Fruit fly (Drosophila melanogaster): ENCODE data around the gene CG32022.

Gene CG32022

DNA sequence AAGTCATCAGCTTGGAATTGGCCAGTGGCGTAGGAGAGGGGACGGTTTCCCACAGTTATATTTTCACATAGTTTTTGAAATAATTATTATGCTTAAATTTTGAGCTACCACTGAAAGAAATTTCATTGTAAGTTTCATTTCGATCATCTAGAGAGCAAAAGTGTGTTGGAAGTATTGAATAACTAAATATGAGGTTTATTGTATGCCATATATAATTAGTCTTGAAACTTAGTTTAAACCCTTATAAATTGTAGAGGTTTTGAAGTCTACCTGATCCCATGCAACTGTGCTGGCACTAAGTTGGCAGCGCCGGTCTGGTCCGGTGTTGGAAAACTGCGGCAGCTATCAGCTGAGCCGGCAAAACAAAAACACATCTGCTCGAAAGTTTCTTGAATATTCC, at the start of gene CG32022, which contains the start of gene CG6511:
Gene CG32022, minus strand, starts transcription at position 128 of the 400 bp plus-strand sequence.
Gene CG6511, plus strand, starts transcription at position 180 of the 400 bp plus-strand sequence.
- no peak for TF ChIP-seq Myc (optimal IDR thresholded peaks at IDR 0.05)
- TF ChIP-seq Sin3A (optimal IDR thresholded peaks at IDR 0.05) = no peak
- TF ChIP-seq insv (optimal IDR thresholded peaks at IDR 0.05) = no peak
- no peak for TF ChIP-seq ttk (optimal IDR thresholded peaks at IDR 0.05)
- no peak for TF ChIP-seq psq (optimal IDR thresholded peaks at IDR 0.05)
- no peak for TF ChIP-seq h (optimal IDR thresholded peaks at IDR 0.05)

DNA sequence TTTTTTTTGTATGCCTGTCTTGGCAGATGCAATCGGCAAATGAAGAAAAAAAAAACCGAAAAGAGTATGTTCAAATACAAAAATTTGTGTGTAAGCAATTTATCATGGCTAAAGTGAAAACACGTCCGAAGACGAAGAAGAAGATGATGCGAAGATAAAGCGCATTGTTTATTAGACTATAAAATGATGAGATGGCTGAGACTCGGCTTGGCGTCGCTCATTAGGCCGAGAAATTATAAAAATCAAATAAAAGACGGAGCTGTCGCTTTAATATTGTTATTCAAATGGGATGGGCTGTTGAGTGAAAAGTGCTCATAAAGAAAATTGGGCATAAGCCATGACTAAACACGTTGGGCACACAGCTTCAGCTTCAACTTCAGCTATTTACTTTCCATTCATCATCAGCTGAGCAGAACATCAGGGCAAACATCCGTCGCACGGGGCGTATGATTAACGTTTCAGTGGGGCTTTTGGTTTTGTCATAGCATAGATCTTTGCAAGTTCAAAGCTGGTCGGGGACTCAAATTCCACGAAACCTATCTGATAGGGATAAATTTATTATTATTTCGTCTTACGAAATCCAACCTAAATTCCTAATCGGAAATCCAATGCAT, 49.7 kb upstream of the CG32022 start:
- TF ChIP-seq ttk (optimal IDR thresholded peaks at IDR 0.05) (no peak), h (optimal IDR thresholded peaks at IDR 0.05) (no peak), psq (optimal IDR thresholded peaks at IDR 0.05) (no peak), Sin3A (optimal IDR thresholded peaks at IDR 0.05) (no peak), insv (optimal IDR thresholded peaks at IDR 0.05) (no peak), Myc (optimal IDR thresholded peaks at IDR 0.05) (no peak)

dm6 chr3L:8767876-8768275, 46.8 kb upstream of the CG32022 start:
- TF ChIP-seq Myc (optimal IDR thresholded peaks at IDR 0.05) (no peak), ttk (optimal IDR thresholded peaks at IDR 0.05) (no peak), psq (optimal IDR thresholded peaks at IDR 0.05) (no peak), Sin3A (optimal IDR thresholded peaks at IDR 0.05) (no peak), insv (optimal IDR thresholded peaks at IDR 0.05) (no peak), h (optimal IDR thresholded peaks at IDR 0.05) (no peak)

DNA sequence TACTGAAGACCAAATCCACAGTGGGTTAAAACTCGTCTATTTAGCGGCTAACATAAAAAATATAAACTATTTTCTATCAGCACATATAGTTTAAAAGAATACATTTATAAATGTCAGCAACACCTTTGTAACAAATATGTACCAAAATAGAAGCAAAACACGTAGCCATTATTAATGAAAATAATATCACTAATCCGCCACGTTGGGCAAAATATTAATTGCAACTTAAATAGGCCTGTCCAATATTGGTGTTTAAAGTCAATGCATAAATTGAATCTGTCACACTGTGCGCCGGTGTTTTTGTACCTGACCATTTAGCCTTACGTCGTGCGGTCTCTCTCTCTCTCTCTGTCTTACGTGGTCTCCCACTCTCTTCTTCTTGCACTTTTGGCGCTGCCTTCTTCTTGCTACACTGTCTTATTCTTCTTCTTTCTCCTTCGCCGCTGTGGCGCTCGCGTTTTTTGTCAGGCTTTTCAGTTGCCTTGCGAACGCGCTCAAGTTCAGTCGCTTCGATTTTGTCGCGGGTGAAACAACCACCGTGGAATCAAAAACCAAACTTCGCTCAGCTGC, 45.0 kb upstream of the CG32022 start:
- no peak for TF ChIP-seq h (optimal IDR thresholded peaks at IDR 0.05)
- TF ChIP-seq ttk (optimal IDR thresholded peaks at IDR 0.05) = no peak
- TF ChIP-seq Sin3A (optimal IDR thresholded peaks at IDR 0.05) = no peak
- no peak for TF ChIP-seq Myc (optimal IDR thresholded peaks at IDR 0.05)
- no peak for TF ChIP-seq psq (optimal IDR thresholded peaks at IDR 0.05)
- TF ChIP-seq insv (optimal IDR thresholded peaks at IDR 0.05) = no peak

- TF ChIP-seq ttk (optimal IDR thresholded peaks at IDR 0.05) = no peak
Observed at dm6 chr3L:8765493-8765892, 44.4 kb upstream of the CG32022 start.

dm6 chr3L:8763794-8764193, 42.7 kb upstream of the CG32022 start:
- TF ChIP-seq ttk (optimal IDR thresholded peaks at IDR 0.05) = no peak
- no peak for TF ChIP-seq psq (optimal IDR thresholded peaks at IDR 0.05)
- TF ChIP-seq Myc (optimal IDR thresholded peaks at IDR 0.05) = no peak
- TF ChIP-seq h (optimal IDR thresholded peaks at IDR 0.05) = no peak
- no peak for TF ChIP-seq Sin3A (optimal IDR thresholded peaks at IDR 0.05)
- no peak for TF ChIP-seq insv (optimal IDR thresholded peaks at IDR 0.05)

dm6 chr3L:8763037-8763454, 42.0 kb upstream of the CG32022 start:
- TF ChIP-seq ttk (optimal IDR thresholded peaks at IDR 0.05) = no peak
- TF ChIP-seq h (optimal IDR thresholded peaks at IDR 0.05) = no peak
- TF ChIP-seq insv (optimal IDR thresholded peaks at IDR 0.05) = no peak
- TF ChIP-seq psq (optimal IDR thresholded peaks at IDR 0.05) = no peak
- no peak for TF ChIP-seq Myc (optimal IDR thresholded peaks at IDR 0.05)
- TF ChIP-seq Sin3A (optimal IDR thresholded peaks at IDR 0.05) = no peak

- TF ChIP-seq h (optimal IDR thresholded peaks at IDR 0.05) (no peak), ttk (optimal IDR thresholded peaks at IDR 0.05) (no peak), insv (optimal IDR thresholded peaks at IDR 0.05) (no peak), Myc (optimal IDR thresholded peaks at IDR 0.05) (no peak), psq (optimal IDR thresholded peaks at IDR 0.05) (no peak), Sin3A (optimal IDR thresholded peaks at IDR 0.05) (no peak)
Observed at dm6 chr3L:8755689-8756088, 34.6 kb upstream of the CG32022 start, which contains the start of gene CG6576. Gene CG6576, plus strand, starts transcription at chr3L:8755989.

dm6 chr3L:8753592-8753991, 32.5 kb upstream of the CG32022 start, which contains the start of gene Fhos:
Gene Fhos, plus strand, starts transcription at chr3L:8753619.
- no peak for TF ChIP-seq h (optimal IDR thresholded peaks at IDR 0.05)
- no peak for TF ChIP-seq Myc (optimal IDR thresholded peaks at IDR 0.05)
- no peak for TF ChIP-seq ttk (optimal IDR thresholded peaks at IDR 0.05)
- no peak for TF ChIP-seq psq (optimal IDR thresholded peaks at IDR 0.05)
- no peak for TF ChIP-seq insv (optimal IDR thresholded peaks at IDR 0.05)
- no peak for TF ChIP-seq Sin3A (optimal IDR thresholded peaks at IDR 0.05)

- no peak for TF ChIP-seq Myc (optimal IDR thresholded peaks at IDR 0.05)
- TF ChIP-seq h (optimal IDR thresholded peaks at IDR 0.05) = no peak
- no peak for TF ChIP-seq ttk (optimal IDR thresholded peaks at IDR 0.05)
- TF ChIP-seq insv (optimal IDR thresholded peaks at IDR 0.05) = no peak
- no peak for TF ChIP-seq Sin3A (optimal IDR thresholded peaks at IDR 0.05)
- TF ChIP-seq psq (optimal IDR thresholded peaks at IDR 0.05) = no peak
Observed at dm6 chr3L:8751262-8751661, 30.2 kb upstream of the CG32022 start.

DNA sequence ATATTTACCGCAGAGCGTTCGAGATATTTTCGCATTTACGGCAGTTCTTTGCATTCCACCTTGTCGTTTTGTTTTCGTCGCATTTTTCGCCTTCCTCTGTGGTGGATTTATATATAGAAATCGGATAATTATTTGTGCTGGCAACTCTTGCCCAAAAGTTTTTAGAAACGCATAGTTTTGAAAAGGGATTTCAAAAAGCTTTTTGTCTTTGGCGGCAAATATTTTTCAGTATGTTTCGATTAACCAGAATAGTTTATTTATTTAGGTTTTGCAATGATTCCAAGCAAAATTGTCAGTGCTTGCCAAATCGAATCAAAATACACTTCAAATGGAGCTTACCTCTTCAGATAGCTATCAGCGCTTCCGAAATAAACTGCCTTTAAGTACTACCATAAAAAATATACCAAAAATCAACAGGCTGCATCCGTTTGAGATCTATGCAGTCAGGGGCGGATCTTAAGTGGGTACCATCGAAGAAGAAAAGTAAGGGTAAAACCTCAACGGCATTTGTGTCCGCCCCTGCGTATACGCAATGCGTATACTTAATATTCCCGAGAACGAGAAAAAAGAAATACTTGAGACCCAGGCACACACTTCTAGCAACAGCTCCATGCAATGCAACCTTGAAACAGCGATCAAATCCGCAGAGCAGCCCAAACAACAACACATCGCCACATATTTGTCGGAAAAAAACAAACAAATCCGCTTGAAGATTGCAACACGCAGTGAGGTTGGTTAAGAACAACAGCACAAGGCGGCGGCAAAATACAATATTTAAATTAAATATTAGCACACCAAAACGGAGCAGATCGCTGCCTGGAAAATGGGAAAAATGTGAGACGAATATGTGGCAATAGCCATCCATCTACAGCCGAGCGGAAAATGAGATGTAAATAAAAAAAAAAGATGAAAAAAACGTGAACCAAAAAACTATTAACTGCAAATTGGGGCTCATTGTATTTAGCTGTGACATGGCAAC, 28.9 kb upstream of the CG32022 start, which contains the start of gene CG13306:
Gene CG13306, minus strand, starts transcription at position 51 of the 979 bp plus-strand sequence.
- TF ChIP-seq ttk (optimal IDR thresholded peaks at IDR 0.05) (no peak), Sin3A (optimal IDR thresholded peaks at IDR 0.05) (no peak), psq (optimal IDR thresholded peaks at IDR 0.05) (no peak), h (optimal IDR thresholded peaks at IDR 0.05) (no peak), Myc (optimal IDR thresholded peaks at IDR 0.05) (no peak), insv (optimal IDR thresholded peaks at IDR 0.05) (no peak)

DNA sequence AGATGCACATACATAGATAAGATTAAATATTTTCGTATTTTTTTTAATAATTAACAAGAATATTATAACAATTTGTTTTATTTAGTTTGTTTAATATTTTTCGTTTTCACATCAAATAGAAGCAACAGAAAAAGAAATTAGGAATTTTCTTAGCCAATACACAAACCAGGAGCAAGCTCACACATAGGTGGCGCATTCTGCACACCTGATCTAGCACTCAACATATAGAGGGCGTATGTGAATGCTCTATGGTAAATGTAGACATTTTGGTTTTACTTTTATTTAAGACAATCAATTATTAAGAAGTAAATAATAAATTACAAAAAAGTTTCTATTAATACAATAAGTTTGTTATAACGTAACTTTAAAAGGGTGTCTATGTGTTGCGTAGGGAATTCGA, 27.8 kb upstream of the CG32022 start:
- TF ChIP-seq h (optimal IDR thresholded peaks at IDR 0.05) (no peak), Myc (optimal IDR thresholded peaks at IDR 0.05) (no peak), ttk (optimal IDR thresholded peaks at IDR 0.05) (no peak), Sin3A (optimal IDR thresholded peaks at IDR 0.05) (no peak), psq (optimal IDR thresholded peaks at IDR 0.05) (no peak), insv (optimal IDR thresholded peaks at IDR 0.05) (no peak)

Data from Kc167 (cell line).